Worm (Caenorhabditis elegans): ENCODE results near the gene nhl-2.

DNA sequence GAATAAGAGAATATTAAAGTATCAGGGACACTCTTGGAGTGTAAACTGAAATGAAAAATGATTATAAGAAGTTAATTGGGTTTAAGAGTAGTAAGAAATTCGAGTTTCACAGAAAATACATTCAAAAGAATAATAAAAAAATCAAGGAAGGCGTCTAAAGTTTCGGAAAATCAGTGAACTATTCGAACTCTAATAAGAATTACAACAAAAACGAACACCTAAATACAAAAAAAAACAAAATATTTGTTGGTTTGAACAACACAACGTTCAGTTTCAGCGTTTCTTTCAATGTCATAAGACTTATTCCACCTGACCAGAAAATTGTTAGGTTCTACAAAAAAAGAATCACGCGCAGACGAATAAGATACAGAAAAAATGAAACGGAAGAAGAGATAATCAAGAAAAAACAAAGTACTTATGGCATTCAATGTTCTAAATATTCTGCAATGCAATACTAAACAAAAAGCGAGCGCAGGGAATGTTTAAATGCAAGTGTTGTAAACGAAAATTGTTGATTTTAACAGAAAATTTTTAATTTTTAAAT is at the start of gene nhl-2:
- no peak for TF ChIP-seq fkh-10 (GFP tag; optimal IDR thresholded peaks at IDR 0.05)
- TF ChIP-seq nhr-67 (tag; optimal IDR thresholded peaks at IDR 0.05), result no peak
- no peak for TF ChIP-seq tbx-2 (tag; optimal IDR thresholded peaks at IDR 0.05)
- no peak for TF ChIP-seq daf-12 (tag; optimal IDR thresholded peaks at IDR 0.05)
- no peak for TF ChIP-seq ama-1 (optimal IDR thresholded peaks at IDR 0.05)
- TF ChIP-seq nhr-76 (tag; optimal IDR thresholded peaks at IDR 0.05), result no peak
- no peak for TF ChIP-seq nhr-237 (tag; optimal IDR thresholded peaks at IDR 0.05)
- no peak for TF ChIP-seq zag-1 (tag; optimal IDR thresholded peaks at IDR 0.05)
- no peak for TF ChIP-seq nhr-28 (tag; optimal IDR thresholded peaks at IDR 0.05)
- no peak for TF ChIP-seq unc-62 (GFP tag; optimal IDR thresholded peaks at IDR 0.05)
- TF ChIP-seq mdl-1 (tag; optimal IDR thresholded peaks at IDR 0.05), result no peak
- no peak for TF ChIP-seq ztf-11 (tag; optimal IDR thresholded peaks at IDR 0.05)
- no peak for TF ChIP-seq nhr-77 (tag; optimal IDR thresholded peaks at IDR 0.05)
